ENCODE assay signal across 2 worm cellular contexts in genomic region chrII:10547311-10547710, ce11.
TF ChIP-seq lines count a peak whose summit lies in the region.

No protein-coding gene starts in this region.

TF ChIP-seq in whole organism, L4 larva, 104 proteins besides CTCF, POLR2A, EP300 and RAD21 (continued from another document):
- TF ChIP-seq ces-1 (GFP tag; optimal IDR thresholded peaks at IDR 0.05; lab: Kevin White, UChicago) (no peak), mxl-2 (GFP tag; conservative IDR thresholded peaks at IDR 0.05; lab: Robert Waterston, UW) (no peak), daf-16 (GFP tag; optimal IDR thresholded peaks at IDR 0.05; lab: Kevin White, UChicago) (no peak), daf-16 (tag; optimal IDR thresholded peaks at IDR 0.05; lab: Kevin White, UChicago) (no peak), saeg-2 (GFP tag; IDR thresholded peaks at IDR 0.05; lab: Robert Waterston, UW) (0 out of 2 replicates have a peak, but pooled peaks have one; percentile 56), ztf-7 (tag; optimal IDR thresholded peaks at IDR 0.05; lab: Kevin White, UChicago) (no peak), snpc-4 (tag; optimal IDR thresholded peaks at IDR 0.05; lab: Kevin White, UChicago) (no peak), ZK546.5 (tag; optimal IDR thresholded peaks at IDR 0.05; lab: Kevin White, UChicago) (no peak), nhr-6 (tag; optimal IDR thresholded peaks at IDR 0.05; lab: Kevin White, UChicago) (no peak), ctbp-1 (GFP tag; IDR thresholded peaks at IDR 0.05; lab: Robert Waterston, UW) (peak; percentile 54), ztf-11 (tag; optimal IDR thresholded peaks at IDR 0.05; lab: Kevin White, UChicago) (no peak), nhr-10 (tag; optimal IDR thresholded peaks at IDR 0.05; lab: Kevin White, UChicago) (no peak), lim-7 (GFP tag; IDR thresholded peaks at IDR 0.05; lab: Robert Waterston, UW) (peak; percentile 54), unc-39 (tag; optimal IDR thresholded peaks at IDR 0.05; lab: Kevin White, UChicago) (no peak), nhr-28 (tag; optimal IDR thresholded peaks at IDR 0.05; lab: Kevin White, UChicago) (no peak), Y48G9A.11 (GFP tag; IDR thresholded peaks at IDR 0.05; lab: Robert Waterston, UW) (peak; percentile 45), spr-3 (GFP tag; optimal IDR thresholded peaks at IDR 0.05; lab: Kevin White, UChicago) (no peak), hif-1 (tag; optimal IDR thresholded peaks at IDR 0.05; lab: Kevin White, UChicago) (peak in 1 of 2 experiments; percentile 55), F44E2.7 (GFP tag; IDR thresholded peaks at IDR 0.05; lab: Robert Waterston, UW) (no peak), mep-1 (tag; optimal IDR thresholded peaks at IDR 0.05; lab: Kevin White, UChicago) (no peak), ZK337.2 (GFP tag; IDR thresholded peaks at IDR 0.05; lab: Robert Waterston, UW) (no peak), lin-29 (GFP tag; IDR thresholded peaks at IDR 0.05; lab: Robert Waterston, UW) (no peak), zip-11 (GFP tag; IDR thresholded peaks at IDR 0.05; lab: Robert Waterston, UW) (no peak), spr-1 (tag; optimal IDR thresholded peaks at IDR 0.05; lab: Kevin White, UChicago) (peak; percentile 45), daf-8 (GFP tag; IDR thresholded peaks at IDR 0.05; lab: Robert Waterston, UW) (no peak), lin-39 (tag; optimal IDR thresholded peaks at IDR 0.05; lab: Kevin White, UChicago) (no peak), jun-1 (tag; optimal IDR thresholded peaks at IDR 0.05; lab: Kevin White, UChicago) (no peak), ceh-62 (tag; optimal IDR thresholded peaks at IDR 0.05; lab: Kevin White, UChicago) (no peak), T20F7.1 (GFP tag; optimal IDR thresholded peaks at IDR 0.05; lab: Kevin White, UChicago) (no peak), ceh-82 (tag; optimal IDR thresholded peaks at IDR 0.05; lab: Kevin White, UChicago) (no peak), zag-1 (tag; optimal IDR thresholded peaks at IDR 0.05; lab: Kevin White, UChicago) (no peak), D1046.2 (GFP tag; IDR thresholded peaks at IDR 0.05; lab: Robert Waterston, UW) (peak; percentile 76; the same call in 1 of the 2 replicates), lin-13 (GFP tag; optimal IDR thresholded peaks at IDR 0.05; lab: Kevin White, UChicago) (no peak), ceh-20 (GFP tag; IDR thresholded peaks at IDR 0.05; lab: Robert Waterston, UW) (0 out of 2 replicates have a peak, but pooled peaks have one; percentile 23), attf-4 (tag; optimal IDR thresholded peaks at IDR 0.05; lab: Kevin White, UChicago) (no peak), set-16 (GFP tag; IDR thresholded peaks at IDR 0.05; lab: Robert Waterston, UW) (peak; percentile 93), nhr-48 (tag; optimal IDR thresholded peaks at IDR 0.05; lab: Kevin White, UChicago) (no peak), duxl-1 (tag; optimal IDR thresholded peaks at IDR 0.05; lab: Kevin White, UChicago; ENCODE audit: poor library complexity) (no peak), nhr-237 (tag; optimal IDR thresholded peaks at IDR 0.05; lab: Kevin White, UChicago) (no peak), lin-1 (GFP tag; IDR thresholded peaks at IDR 0.05; lab: Robert Waterston, UW) (0 out of 2 replicates have a peak, but pooled peaks have one; percentile 7), vab-7 (GFP tag; IDR thresholded peaks at IDR 0.05; lab: Robert Waterston, UW) (peak; percentile 31; the same call in 1 of the 2 replicates), hlh-30 (tag; optimal IDR thresholded peaks at IDR 0.05; lab: Kevin White, UChicago; ENCODE audit: insufficient read depth) (no peak), zfp-2 (tag; optimal IDR thresholded peaks at IDR 0.05; lab: Kevin White, UChicago) (no peak), ceh-44 (GFP tag; IDR thresholded peaks at IDR 0.05; lab: Robert Waterston, UW) (no peak), nhr-111 (GFP tag; optimal IDR thresholded peaks at IDR 0.05; lab: Kevin White, UChicago) (no peak), mdl-1 (tag; optimal IDR thresholded peaks at IDR 0.05; lab: Kevin White, UChicago) (no peak), lin-38 (GFP tag; IDR thresholded peaks at IDR 0.05; lab: Robert Waterston, UW) (no peak), F10B5.3 (tag; optimal IDR thresholded peaks at IDR 0.05; lab: Kevin White, UChicago) (no peak), snpc-1.2 (GFP tag; IDR thresholded peaks at IDR 0.05; lab: Robert Waterston, UW) (no peak; the same call in 1 of the 2 replicates)

TF ChIP-seq in whole organism, young adult, 124 proteins besides CTCF, POLR2A, EP300 and RAD21 (continued from another document):
- TF ChIP-seq rec-8 (tag; optimal IDR thresholded peaks at IDR 0.05; lab: Kevin White, UChicago) (no peak), hmg-20 (GFP tag; IDR thresholded peaks at IDR 0.05; lab: Robert Waterston, UW) (no peak), fkh-3 (tag; optimal IDR thresholded peaks at IDR 0.05; lab: Kevin White, UChicago) (peak; percentile 62), hlh-12 (tag; optimal IDR thresholded peaks at IDR 0.05; lab: Kevin White, UChicago) (no peak), sdz-38 (tag; optimal IDR thresholded peaks at IDR 0.05; lab: Kevin White, UChicago) (no peak), F22D6.2 (tag; optimal IDR thresholded peaks at IDR 0.05; lab: Kevin White, UChicago) (no peak), xnd-1 (tag; optimal IDR thresholded peaks at IDR 0.05; lab: Kevin White, UChicago) (no peak), die-1 (tag; optimal IDR thresholded peaks at IDR 0.05; lab: Kevin White, UChicago) (no peak), rcor-1 (GFP tag; IDR thresholded peaks at IDR 0.05; lab: Robert Waterston, UW) (no peak)
TF ChIP-seq in whole organism, young adult: peak in this region for 38.
